Fruit fly (Drosophila melanogaster) whole organism, embryonic: Measurements from ENCODE around the gene DENR.

Experiments
- Atf3 ChIP-seq: fragments of 200-800 bp; sonication (Bioruptor generic); optimal IDR thresholded peaks from 3 replicates; lab custom pipeline; 2016; ENCODE audit warnings: missing biosample characterization, missing genetic modification characterization
- Kr ChIP-seq: fragments of 200-800 bp; sonication (Bioruptor generic); optimal IDR thresholded peaks from 2 replicates; lab custom pipeline; 2017; ENCODE audit warnings: missing biosample characterization, mild to moderate bottlenecking, missing genetic modification characterization
- Taf1 ChIP-seq: fragments of 200-800 bp; sonication (Bioruptor generic); IDR thresholded peaks from 2 replicates; pipeline ENCODE4 v1.3.6; 2022; ENCODE audit warnings: missing biosample characterization, missing genetic modification characterization
- YL-1 ChIP-seq: fragments of 200-800 bp; sonication (Bioruptor generic); optimal IDR thresholded peaks from 3 replicates; lab custom pipeline; 2017; ENCODE audit warnings: missing biosample characterization, mild to moderate bottlenecking, missing genetic modification characterization
- croc ChIP-seq: fragments of 200-800 bp; sonication (Bioruptor generic); conservative IDR thresholded peaks from 3 replicates; pipeline ENCODE4 v1.3.6; 2022; ENCODE audit warnings: missing biosample characterization, missing genetic modification characterization
- slbo ChIP-seq: fragments of 200-800 bp; sonication (Bioruptor generic); IDR thresholded peaks from 2 replicates; pipeline ENCODE4 v1.3.6; 2022; ENCODE audit warnings: missing biosample characterization, missing genetic modification characterization

- TF ChIP-seq Atf3 (GFP tag; lab: Kevin White, UChicago) (no peak), YL-1 (no peak), croc (GFP tag; lab: Robert Waterston, UW) (no peak), Kr (GFP tag; lab: Kevin White, UChicago) (no peak), Taf1 (GFP tag; lab: Robert Waterston, UW) (no peak), slbo (GFP tag; lab: Robert Waterston, UW) (no peak)
Observed at dm6 chrX:16918767-16919336, 32.5 kb upstream of the DENR start.
